Worm (Caenorhabditis elegans): ENCODE data around the gene pfk-1.1.

- TF ChIP-seq B0035.1 (tag; optimal IDR thresholded peaks at IDR 0.05) = no peak
- TF ChIP-seq nfya-1 (tag; optimal IDR thresholded peaks at IDR 0.05; ENCODE audit: borderline replicate concordance, insufficient read depth) = no peak
- no peak for TF ChIP-seq mcd-1 (GFP tag; IDR thresholded peaks at IDR 0.05)
- no peak for TF ChIP-seq cebp-1 (GFP tag; IDR thresholded peaks at IDR 0.05)
- no peak for TF ChIP-seq cebp-1 (tag; optimal IDR thresholded peaks at IDR 0.05)
- no peak for TF ChIP-seq F49E8.2 (tag; optimal IDR thresholded peaks at IDR 0.05; ENCODE audit: insufficient read depth)
- no peak for TF ChIP-seq egl-44 (GFP tag; IDR thresholded peaks at IDR 0.05)
- no peak for TF ChIP-seq ets-4 (GFP tag; optimal IDR thresholded peaks at IDR 0.05)
- no peak for TF ChIP-seq aptf-3 (GFP tag; IDR thresholded peaks at IDR 0.05)
Measured at ce11 chrX:2921737-2922136, 18.9 kb upstream of the pfk-1.1 start.
